Worm (Caenorhabditis elegans) whole organism, L4/young adult: ENCODE data around the gene ape-1.

ENCODE experiments used
- W03F9.2 ChIP-seq: fragments of 150-350 bp; optimal IDR thresholded peaks from 2 replicates; lab custom pipeline; 2014; ENCODE audit warnings: missing biosample characterization, missing genetic modification characterization
- dao-5 ChIP-seq: sonication (generic microtip); optimal IDR thresholded peaks from 2 replicates; lab custom pipeline; 2016; ENCODE audit warnings: missing genotype, missing genetic modification characterization, moderate library complexity, missing compliant biosample characterization

- TF ChIP-seq W03F9.2 (tag; lab: Kevin White, UChicago), result no peak
- TF ChIP-seq dao-5, result no peak
Observed at ce11 chrV:11725971-11726370, 50.2 kb downstream of the ape-1 start, which contains the start of gene daf-11.
